Worm (Caenorhabditis elegans) whole organism, L4 larva: ENCODE data around the gene B0524.3.

Source experiments
- F26F4.8 ChIP-seq: fragments of 200-800 bp; sonication (Bioruptor generic); conservative IDR thresholded peaks from 2 replicates; pipeline ENCODE4 v1.3.6; 2022; ENCODE audit warnings: missing genetic modification characterization, missing compliant biosample characterization
- F37D6.2 ChIP-seq: sonication (generic microtip); optimal IDR thresholded peaks from 2 replicates; lab custom pipeline; 2016; ENCODE audit warnings: mild to moderate bottlenecking, missing genetic modification characterization, missing compliant biosample characterization
- F49E8.2 ChIP-seq: sonication (generic microtip); optimal IDR thresholded peaks from 2 replicates; lab custom pipeline; 2016; ENCODE audit warnings: missing compliant biosample characterization, mild to moderate bottlenecking, missing genetic modification characterization, borderline replicate concordance
- Y5F2A.4 ChIP-seq: fragments of 200-800 bp; sonication (Bioruptor generic); optimal IDR thresholded peaks from 2 replicates; lab custom pipeline; 2018; ENCODE audit warnings: mild to moderate bottlenecking, missing genetic modification characterization, missing compliant biosample characterization
- ZK337.2 ChIP-seq: fragments of 200-800 bp; sonication (Bioruptor generic); IDR thresholded peaks from 2 replicates; pipeline ENCODE4 v1.3.6; 2022; ENCODE audit warnings: missing genetic modification reagents, missing genetic modification characterization, missing compliant biosample characterization
- aha-1 ChIP-seq: fragments of 150-350 bp; peaks from one replicate; lab custom pipeline; 2014; ENCODE audit warnings: missing biosample characterization, missing genetic modification characterization
- ama-1 ChIP-seq: fragments of 150-350 bp; optimal IDR thresholded peaks from 2 replicates; lab custom pipeline; 2014; ENCODE audit warnings: inconsistent platforms, mixed read lengths
- arid-1 ChIP-seq: fragments of 200-800 bp; sonication (Bioruptor generic); conservative IDR thresholded peaks from 2 replicates; pipeline ENCODE4 v1.3.6; 2022; ENCODE audit warnings: missing genetic modification reagents, missing genetic modification characterization, missing compliant biosample characterization
- ceh-20 ChIP-seq: fragments of 200-800 bp; sonication (Bioruptor generic); IDR thresholded peaks from 2 replicates; pipeline ENCODE4 v1.3.6; 2022; ENCODE audit warnings: missing genetic modification reagents, missing genetic modification characterization, missing compliant biosample characterization
- ceh-28 ChIP-seq: fragments of 150-350 bp; optimal IDR thresholded peaks from 2 replicates; lab custom pipeline; 2014; ENCODE audit warnings: missing biosample characterization, missing genetic modification reagents, missing genetic modification characterization
- ceh-62 ChIP-seq: sonication (generic microtip); optimal IDR thresholded peaks from 2 replicates; lab custom pipeline; 2017; ENCODE audit warnings: missing biosample characterization, missing genetic modification characterization
- ces-1 ChIP-seq: fragments of 150-350 bp; sonication (generic microtip); optimal IDR thresholded peaks from 4 replicates; lab custom pipeline; 2014; ENCODE audit warnings: missing biosample characterization, missing genetic modification reagents, missing genetic modification characterization
- cey-2 ChIP-seq: sonication (generic microtip); optimal IDR thresholded peaks from 3 replicates; lab custom pipeline; 2017; ENCODE audit warnings: missing genetic modification characterization, mild to moderate bottlenecking, missing compliant biosample characterization, antibody characterized with exemption, borderline replicate concordance; ENCODE audit not compliant: insufficient read depth
- daf-12 ChIP-seq: fragments of 150-350 bp; optimal IDR thresholded peaks from 2 replicates; lab custom pipeline; 2014; ENCODE audit warnings: missing biosample characterization, missing genetic modification reagents, missing genetic modification characterization
- dmd-6 ChIP-seq: fragments of 200-800 bp; sonication (Bioruptor generic); IDR thresholded peaks from 2 replicates; pipeline ENCODE4 v1.3.6; 2022; ENCODE audit warnings: missing genetic modification reagents, missing genetic modification characterization, missing compliant biosample characterization
- dmd-9 ChIP-seq: fragments of 200-800 bp; sonication (Bioruptor generic); IDR thresholded peaks from 2 replicates; pipeline ENCODE4 v1.3.6; 2022; ENCODE audit warnings: missing genetic modification reagents, missing genetic modification characterization, missing compliant biosample characterization
- fkh-10 ChIP-seq: fragments of 150-350 bp; optimal IDR thresholded peaks from 2 replicates; lab custom pipeline; 2014; ENCODE audit warnings: missing biosample characterization, missing genetic modification reagents, missing genetic modification characterization
- gei-8 ChIP-seq: fragments of 200-800 bp; sonication (Bioruptor generic); optimal IDR thresholded peaks from 2 replicates; lab custom pipeline; 2018; ENCODE audit warnings: mild to moderate bottlenecking, missing genetic modification characterization, missing compliant biosample characterization
- hlh-30 ChIP-seq: sonication (generic microtip); optimal IDR thresholded peaks from 2 replicates; lab custom pipeline; 2017; ENCODE audit warnings: antibody characterized with exemption, mild to moderate bottlenecking, missing genetic modification characterization, missing compliant biosample characterization; ENCODE audit not compliant: insufficient read depth
- lin-38 ChIP-seq: fragments of 200-800 bp; sonication (Bioruptor generic); IDR thresholded peaks from 2 replicates; pipeline ENCODE4 v1.3.6; 2022; ENCODE audit warnings: missing genetic modification reagents, missing genetic modification characterization, missing compliant biosample characterization
- lsy-2 ChIP-seq, 2 experiments: fragments of 150-350 bp in 1 of 2; sonication (generic microtip) in 1 of 2; optimal IDR thresholded peaks; 2 replicates each; lab custom pipeline; 2014 to 2017; ENCODE audit warnings: missing biosample characterization in 2 of 2, missing genetic modification characterization in 2 of 2
- mdl-1 ChIP-seq, 2 experiments: fragments of 150-350 bp in 1 of 2; sonication (generic microtip) in 1 of 2; optimal IDR thresholded peaks; 2 replicates each; lab custom pipeline; 2014 to 2017; ENCODE audit warnings: missing biosample characterization in 2 of 2, missing genetic modification characterization in 2 of 2
- mdt-29 ChIP-seq: fragments of 200-800 bp; sonication (Bioruptor generic); IDR thresholded peaks from 2 replicates; pipeline ENCODE4 v1.3.6; 2022; ENCODE audit warnings: missing genetic modification reagents, missing genetic modification characterization, missing compliant biosample characterization
- mep-1 ChIP-seq: fragments of 150-350 bp; sonication (generic microtip); optimal IDR thresholded peaks from 3 replicates; lab custom pipeline; 2014; ENCODE audit warnings: missing biosample characterization, missing genetic modification characterization
- mxl-3 ChIP-seq: fragments of 200-800 bp; sonication (Bioruptor generic); optimal IDR thresholded peaks from 2 replicates; lab custom pipeline; 2018; ENCODE audit warnings: mild to moderate bottlenecking, missing genetic modification characterization, missing compliant biosample characterization
- nhr-237 ChIP-seq: sonication (generic microtip); optimal IDR thresholded peaks from 2 replicates; lab custom pipeline; 2017; ENCODE audit warnings: missing biosample characterization, missing genetic modification characterization
- nhr-25 ChIP-seq: sonication (generic microtip); optimal IDR thresholded peaks from 2 replicates; lab custom pipeline; 2017; ENCODE audit warnings: missing genetic modification characterization, mild to moderate bottlenecking, missing compliant biosample characterization, antibody characterized with exemption, moderate library complexity, borderline replicate concordance; ENCODE audit not compliant: insufficient read depth
- nhr-28 ChIP-seq: fragments of 150-350 bp; optimal IDR thresholded peaks from 2 replicates; lab custom pipeline; 2014; ENCODE audit warnings: missing biosample characterization, missing genetic modification characterization
- nhr-41 ChIP-seq: fragments of 200-800 bp; sonication (Bioruptor generic); IDR thresholded peaks from 2 replicates; pipeline ENCODE4 v1.3.6; 2022; ENCODE audit warnings: missing genetic modification reagents, missing genetic modification characterization, missing compliant biosample characterization
- nhr-48 ChIP-seq: sonication (generic microtip); optimal IDR thresholded peaks from 2 replicates; lab custom pipeline; 2016; ENCODE audit warnings: mild to moderate bottlenecking, missing genetic modification characterization, missing compliant biosample characterization
- nhr-6 ChIP-seq: fragments of 150-350 bp; optimal IDR thresholded peaks from 2 replicates; lab custom pipeline; 2014; ENCODE audit warnings: missing biosample characterization, missing genetic modification characterization
- nhr-77 ChIP-seq: fragments of 150-350 bp; optimal IDR thresholded peaks from 2 replicates; lab custom pipeline; 2014; ENCODE audit warnings: missing biosample characterization, missing genetic modification characterization
- pha-4 ChIP-seq, 2 experiments: fragments of 150-350 bp in 1 of 2; fragments of 200-800 bp in 1 of 2; sonication (Bioruptor generic) in 1 of 2; IDR thresholded peaks in 1 of 2; optimal IDR thresholded peaks in 1 of 2; 2 replicates each; pipeline versions ENCODE4 v1.3.6 to Lab custom; 2014 to 2022; ENCODE audit warnings: missing genetic modification characterization in 2 of 2, missing genetic modification reagents in 2 of 2, missing biosample characterization in 1 of 2, missing compliant biosample characterization in 1 of 2
- php-3 ChIP-seq: fragments of 200-800 bp; sonication (Bioruptor generic); IDR thresholded peaks from 2 replicates; pipeline ENCODE4 v1.3.6; 2022; ENCODE audit warnings: missing genetic modification reagents, missing genetic modification characterization, missing compliant biosample characterization
- saeg-2 ChIP-seq: fragments of 200-800 bp; sonication (Bioruptor generic); IDR thresholded peaks from 2 replicates; pipeline ENCODE4 v1.3.6; 2022; ENCODE audit warnings: missing genetic modification reagents, missing genetic modification characterization, missing compliant biosample characterization
- set-16 ChIP-seq: fragments of 200-800 bp; sonication (Bioruptor generic); IDR thresholded peaks from 2 replicates; pipeline ENCODE4 v1.3.6; 2022; ENCODE audit warnings: missing genetic modification reagents, missing genetic modification characterization, missing compliant biosample characterization
- snpc-1.2 ChIP-seq: fragments of 200-800 bp; sonication (Bioruptor generic); IDR thresholded peaks from 2 replicates; pipeline ENCODE4 v1.3.6; 2022; ENCODE audit warnings: missing genetic modification reagents, missing genetic modification characterization, missing compliant biosample characterization
- spr-1 ChIP-seq: sonication (generic microtip); optimal IDR thresholded peaks from 2 replicates; lab custom pipeline; 2016; ENCODE audit warnings: mild to moderate bottlenecking, missing genetic modification characterization, missing compliant biosample characterization
- spr-3 ChIP-seq: fragments of 200-800 bp; sonication (Bioruptor generic); optimal IDR thresholded peaks from 2 replicates; lab custom pipeline; 2018; ENCODE audit warnings: mild to moderate bottlenecking, missing genetic modification characterization, missing compliant biosample characterization
- tag-97 ChIP-seq: fragments of 200-800 bp; sonication (Bioruptor generic); IDR thresholded peaks from 2 replicates; pipeline ENCODE4 v1.3.6; 2022; ENCODE audit warnings: missing genetic modification characterization, missing compliant biosample characterization
- unc-130 ChIP-seq: sonication (generic microtip); optimal IDR thresholded peaks from 2 replicates; lab custom pipeline; 2016; ENCODE audit warnings: missing genetic modification reagents, missing genetic modification characterization, missing compliant biosample characterization
- unc-62 ChIP-seq, 3 experiments: fragments of 150-350 bp in 1 of 3; sonication (generic microtip); optimal IDR thresholded peaks in 2 of 3; peaks in 1 of 3; 1 replicate in 1 of 3; 2 replicates in 2 of 3; lab custom pipeline; 2014 to 2017; ENCODE audit warnings: missing biosample characterization in 3 of 3, missing genetic modification characterization in 3 of 3, missing genetic modification reagents in 3 of 3, missing genotype in 1 of 3
- zfp-3 ChIP-seq: fragments of 200-800 bp; sonication (Bioruptor generic); conservative IDR thresholded peaks from 2 replicates; pipeline ENCODE4 v1.3.6; 2022; ENCODE audit warnings: missing genetic modification reagents, missing genetic modification characterization, missing compliant biosample characterization
- zip-2 ChIP-seq: fragments of 150-350 bp; optimal IDR thresholded peaks from 2 replicates; lab custom pipeline; 2014; ENCODE audit warnings: missing biosample characterization, missing genetic modification characterization
- ztf-7 ChIP-seq: fragments of 150-350 bp; optimal IDR thresholded peaks from 2 replicates; lab custom pipeline; 2014; ENCODE audit warnings: missing biosample characterization, missing genetic modification characterization

The B0524.3 gene

ce11 chrIII:1925048-1925537, 37.6 kb downstream of the B0524.3 start (continued):
- no peak for TF ChIP-seq F49E8.2 (tag; lab: Kevin White, UChicago)
- TF ChIP-seq Y5F2A.4 (GFP tag; lab: Kevin White, UChicago) = no peak
- peak; percentile 97 for TF ChIP-seq nhr-28 (tag; lab: Kevin White, UChicago)
- no peak for TF ChIP-seq daf-12 (tag; lab: Kevin White, UChicago)

ce11 chrIII:1925786-1926185, 38.3 kb downstream of the B0524.3 start:
- TF ChIP-seq set-16 = peak; percentile 19; the same call in 1 of the 2 replicates
- peak; percentile 91 for TF ChIP-seq aha-1 (tag; lab: Kevin White, UChicago)
- TF ChIP-seq mxl-3 (GFP tag; lab: Kevin White, UChicago) = no peak

ce11 chrIII:1926456-1926855, 39.0 kb downstream of the B0524.3 start:
- TF ChIP-seq set-16 (peak; percentile 98), dmd-6 (GFP tag; lab: Robert Waterston, UW) (peak; percentile 100), saeg-2 (GFP tag; lab: Robert Waterston, UW) (peak; percentile 91), gei-8 (GFP tag; lab: Kevin White, UChicago) (peak; percentile 92), pha-4 (GFP tag; IDR thresholded peaks at IDR 0.05; lab: Robert Waterston, UW) (peak; percentile 95), pha-4 (tag; optimal IDR thresholded peaks at IDR 0.05; lab: Kevin White, UChicago) (no peak), arid-1 (peak; percentile 72), mep-1 (tag; lab: Kevin White, UChicago) (peak; percentile 88), lin-38 (GFP tag; lab: Robert Waterston, UW) (peak; percentile 73), nhr-237 (tag; lab: Kevin White, UChicago) (peak; percentile 44), nhr-41 (GFP tag; lab: Robert Waterston, UW) (no peak), tag-97 (GFP tag; lab: Robert Waterston, UW) (no peak), nhr-48 (tag; lab: Kevin White, UChicago) (peak; percentile 93), ceh-28 (tag; lab: Kevin White, UChicago) (peak; percentile 6), spr-3 (GFP tag; lab: Kevin White, UChicago) (no peak), nhr-77 (tag; lab: Kevin White, UChicago) (peak; percentile 76), mdl-1 (tag; optimal IDR thresholded peaks at IDR 0.05; lab: Kevin White, UChicago) (peak; percentile 81 to 90), unc-130 (GFP tag; lab: Kevin White, UChicago) (no peak), F37D6.2 (tag; lab: Kevin White, UChicago) (peak; percentile 73), daf-12 (tag; lab: Kevin White, UChicago) (no peak), ZK337.2 (GFP tag; lab: Robert Waterston, UW) (peak; percentile 47; the same call in 1 of the 2 replicates), zfp-3 (peak; percentile 77), ceh-62 (tag; lab: Kevin White, UChicago) (no peak), nhr-25 (tag; lab: Kevin White, UChicago) (peak; percentile 89), lsy-2 (tag; optimal IDR thresholded peaks at IDR 0.05; lab: Kevin White, UChicago) (peak; percentile 68 to 88), ama-1 (lab: Kevin White, UChicago) (peak; percentile 76), snpc-1.2 (GFP tag; lab: Robert Waterston, UW) (no peak), hlh-30 (tag; lab: Kevin White, UChicago) (peak; percentile 90), ztf-7 (tag; lab: Kevin White, UChicago) (no peak), php-3 (GFP tag; lab: Robert Waterston, UW) (peak; percentile 47; the same call in 1 of the 2 replicates), ceh-20 (GFP tag; lab: Robert Waterston, UW) (peak; percentile 97), zip-2 (tag; lab: Kevin White, UChicago) (no peak), cey-2 (tag; lab: Kevin White, UChicago) (peak; percentile 81), spr-1 (peak; percentile 19), ces-1 (GFP tag; lab: Kevin White, UChicago) (no peak), F26F4.8 (GFP tag; lab: Robert Waterston, UW) (no peak), unc-62 (GFP tag; optimal IDR thresholded peaks at IDR 0.05 in 1 of 2; lab: Kevin White, UChicago) (peak in 1 of 2 experiments; percentile 98), unc-62 (tag; optimal IDR thresholded peaks at IDR 0.05; lab: Kevin White, UChicago) (no peak), mdt-29 (GFP tag; lab: Robert Waterston, UW) (no peak; the same call in 1 of the 2 replicates), dmd-9 (peak; percentile 4; the same call in 1 of the 2 replicates), fkh-10 (peak; percentile 56), nhr-6 (peak; percentile 51)
